Worm (Caenorhabditis elegans): ENCODE measurements around the gene H12C20.7.

Gene H12C20.7

ce11 chrV:11525338-11525737 lies 47.5 kb downstream of the H12C20.7 start:
- no peak for TF ChIP-seq nhr-76 (tag; optimal IDR thresholded peaks at IDR 0.05)
- no peak for TF ChIP-seq ceh-39 (tag; optimal IDR thresholded peaks at IDR 0.05)
- TF ChIP-seq M03D4.4 (tag; optimal IDR thresholded peaks at IDR 0.05): no peak
- peak; percentile 44 for TF ChIP-seq ham-2 (GFP tag; optimal IDR thresholded peaks at IDR 0.05)
- no peak for TF ChIP-seq ces-1 (GFP tag; optimal IDR thresholded peaks at IDR 0.05)
- TF ChIP-seq lsy-2 (tag; optimal IDR thresholded peaks at IDR 0.05): no peak
- TF ChIP-seq unc-39 (tag; optimal IDR thresholded peaks at IDR 0.05): no peak
- TF ChIP-seq ceh-43 (GFP tag; optimal IDR thresholded peaks at IDR 0.05): no peak
- no peak for TF ChIP-seq cnd-1 (tag; optimal IDR thresholded peaks at IDR 0.05)
- TF ChIP-seq pha-4 (tag; optimal IDR thresholded peaks at IDR 0.05): no peak
- no peak for TF ChIP-seq ztf-11 (tag; optimal IDR thresholded peaks at IDR 0.05)
- no peak for TF ChIP-seq nhr-2 (tag; optimal IDR thresholded peaks at IDR 0.05)
- no peak for TF ChIP-seq nhr-28 (tag; optimal IDR thresholded peaks at IDR 0.05)
- no peak for TF ChIP-seq unc-62 (GFP tag; optimal IDR thresholded peaks at IDR 0.05)
- TF ChIP-seq sem-2 (GFP tag; optimal IDR thresholded peaks at IDR 0.05): no peak
- no peak for TF ChIP-seq elt-1 (tag; optimal IDR thresholded peaks at IDR 0.05; ENCODE audit: borderline replicate concordance, insufficient read depth)
- TF ChIP-seq blmp-1 (tag; optimal IDR thresholded peaks at IDR 0.05): peak; percentile 70
- TF ChIP-seq ceh-83 (GFP tag; optimal IDR thresholded peaks at IDR 0.05): no peak
- peak; percentile 28 for TF ChIP-seq sptf-1 (tag; optimal IDR thresholded peaks at IDR 0.05)
- no peak for TF ChIP-seq lin-13 (tag; optimal IDR thresholded peaks at IDR 0.05)
- no peak for TF ChIP-seq nhr-237 (tag; optimal IDR thresholded peaks at IDR 0.05)
- no peak for TF ChIP-seq mls-2 (tag; optimal IDR thresholded peaks at IDR 0.05)
- no peak for TF ChIP-seq snpc-4 (tag; optimal IDR thresholded peaks at IDR 0.05)
- TF ChIP-seq flh-1 (GFP tag; optimal IDR thresholded peaks at IDR 0.05): no peak
- TF ChIP-seq mab-5 (tag; optimal IDR thresholded peaks at IDR 0.05): no peak

ce11 chrV:11521448-11521847 lies 51.3 kb downstream of the H12C20.7 start, which contains the start of gene pafo-1:
TSS of gene pafo-1 (plus strand) at chrV:11521703.
- TF ChIP-seq ceh-83 (GFP tag; optimal IDR thresholded peaks at IDR 0.05) (peak; percentile 19), nhr-237 (tag; optimal IDR thresholded peaks at IDR 0.05) (peak; percentile 74), ceh-39 (tag; optimal IDR thresholded peaks at IDR 0.05) (peak; percentile 20), ceh-43 (GFP tag; optimal IDR thresholded peaks at IDR 0.05) (peak; percentile 44), drap-1 (GFP tag; optimal IDR thresholded peaks at IDR 0.05) (peak; percentile 49), lin-13 (tag; optimal IDR thresholded peaks at IDR 0.05) (peak; percentile 87), zip-8 (tag; optimal IDR thresholded peaks at IDR 0.05) (no peak), sem-2 (GFP tag; optimal IDR thresholded peaks at IDR 0.05) (peak; percentile 32), lsy-2 (tag; optimal IDR thresholded peaks at IDR 0.05) (peak; percentile 75), nhr-12 (tag; optimal IDR thresholded peaks at IDR 0.05) (no peak), nhr-2 (tag; optimal IDR thresholded peaks at IDR 0.05) (no peak), blmp-1 (tag; optimal IDR thresholded peaks at IDR 0.05) (no peak), tbx-8 (GFP tag; optimal IDR thresholded peaks at IDR 0.05) (peak; percentile 43), unc-120 (tag; optimal IDR thresholded peaks at IDR 0.05; ENCODE audit: poor library complexity, severe bottlenecking) (peak; percentile 28), cnd-1 (tag; optimal IDR thresholded peaks at IDR 0.05) (peak; percentile 47), hlh-1 (tag; optimal IDR thresholded peaks at IDR 0.05) (peak; percentile 57), mep-1 (tag; optimal IDR thresholded peaks at IDR 0.05) (peak; percentile 80), M03D4.4 (tag; optimal IDR thresholded peaks at IDR 0.05) (peak; percentile 76), sptf-1 (tag; optimal IDR thresholded peaks at IDR 0.05) (no peak), pha-4 (tag; optimal IDR thresholded peaks at IDR 0.05) (peak; percentile 70)

Measured in whole organism, mixed stage, embryonic.